Fruit fly (Drosophila melanogaster) whole organism, embryonic: ENCODE results near the gene Actn3.

Experiments
- Antp ChIP-seq: fragments of 200-800 bp; sonication (Bioruptor generic); optimal IDR thresholded peaks from 3 replicates; lab custom pipeline; 2016; ENCODE audit warnings: missing biosample characterization, missing genetic modification characterization
- Atf6 ChIP-seq: fragments of 200-800 bp; sonication (Bioruptor generic); IDR thresholded peaks from 2 replicates; pipeline ENCODE4 v1.3.6; 2022; ENCODE audit warnings: missing biosample characterization, missing genetic modification characterization
- Blimp-1 ChIP-seq: fragments of 200-800 bp; sonication (Bioruptor generic); optimal IDR thresholded peaks from 3 replicates; lab custom pipeline; 2018; ENCODE audit warnings: missing biosample characterization, missing genetic modification characterization, mild to moderate bottlenecking, moderate library complexity, missing genetic modification reagents
- BtbVII ChIP-seq: fragments of 200-800 bp; sonication (Bioruptor generic); optimal IDR thresholded peaks from 3 replicates; lab custom pipeline; 2017; ENCODE audit warnings: missing biosample characterization, mild to moderate bottlenecking, missing genetic modification characterization
- CG10274 ChIP-seq: fragments of 200-800 bp; sonication (Bioruptor generic); optimal IDR thresholded peaks from 3 replicates; lab custom pipeline; 2017; ENCODE audit warnings: missing biosample characterization, mild to moderate bottlenecking, missing genetic modification characterization
- CG1233 ChIP-seq: fragments of 200-800 bp; sonication (Bioruptor generic); optimal IDR thresholded peaks from 4 replicates; lab custom pipeline; 2018; ENCODE audit warnings: missing biosample characterization, mild to moderate bottlenecking, missing genetic modification characterization
- CG16863 ChIP-seq: fragments of 200-800 bp; sonication (Bioruptor generic); optimal IDR thresholded peaks from 3 replicates; lab custom pipeline; 2016; ENCODE audit warnings: missing biosample characterization, missing genetic modification characterization
- CG17186 ChIP-seq: fragments of 200-800 bp; sonication (Bioruptor generic); optimal IDR thresholded peaks from 3 replicates; lab custom pipeline; 2017; ENCODE audit warnings: missing biosample characterization, missing genetic modification reagents, missing genetic modification characterization
- CG17361 ChIP-seq: fragments of 200-800 bp; sonication (Bioruptor generic); IDR thresholded peaks from 3 replicates; pipeline ENCODE4 v1.3.6; 2022; ENCODE audit warnings: missing biosample characterization, missing genetic modification characterization
- CG1792 ChIP-seq: fragments of 200-800 bp; sonication (Bioruptor generic); optimal IDR thresholded peaks from 2 replicates; lab custom pipeline; 2016; ENCODE audit warnings: missing biosample characterization, missing genetic modification characterization
- CG18619 ChIP-seq: fragments of 200-800 bp; sonication (Bioruptor generic); optimal IDR thresholded peaks from 3 replicates; lab custom pipeline; 2017; ENCODE audit warnings: missing biosample characterization, mild to moderate bottlenecking, missing genetic modification characterization
- CG2712 ChIP-seq: fragments of 200-800 bp; optimal IDR thresholded peaks from 3 replicates; lab custom pipeline; 2019; ENCODE audit warnings: missing biosample characterization, mild to moderate bottlenecking, missing genetic modification characterization, moderate library complexity
- CG2875 ChIP-seq: fragments of 200-800 bp; sonication (Bioruptor generic); optimal IDR thresholded peaks from 2 replicates; lab custom pipeline; 2017; ENCODE audit warnings: missing biosample characterization, mild to moderate bottlenecking, missing genetic modification characterization, missing genetic modification reagents
- CG3281 ChIP-seq: fragments of 200-800 bp; sonication (Bioruptor generic); optimal IDR thresholded peaks from 3 replicates; lab custom pipeline; 2017; ENCODE audit warnings: missing biosample characterization, mild to moderate bottlenecking, missing genetic modification characterization
- CG3847 ChIP-seq: fragments of 200-800 bp; sonication (Bioruptor generic); IDR thresholded peaks from 2 replicates; pipeline ENCODE4 v1.3.6; 2022; ENCODE audit warnings: missing biosample characterization, missing genetic modification characterization
- CG3995 ChIP-seq: fragments of 200-800 bp; sonication (Bioruptor generic); optimal IDR thresholded peaks from 3 replicates; lab custom pipeline; 2016; ENCODE audit warnings: missing biosample characterization, missing genetic modification characterization
- CG4360 ChIP-seq: fragments of 200-800 bp; sonication (Bioruptor generic); IDR thresholded peaks from 2 replicates; pipeline ENCODE4 v1.3.6; 2022; ENCODE audit warnings: missing biosample characterization, missing genetic modification characterization
- CG43689 ChIP-seq: fragments of 200-800 bp; sonication (Bioruptor generic); IDR thresholded peaks from 2 replicates; pipeline ENCODE4 v1.3.6; 2022; ENCODE audit warnings: missing biosample characterization, missing genetic modification characterization
- CG5180 ChIP-seq: fragments of 200-800 bp; sonication (Bioruptor generic); optimal IDR thresholded peaks from 3 replicates; lab custom pipeline; 2017; ENCODE audit warnings: missing biosample characterization, missing genetic modification characterization, mild to moderate bottlenecking, moderate library complexity, missing genetic modification reagents
- CG5245 ChIP-seq: fragments of 200-800 bp; sonication (Bioruptor generic); optimal IDR thresholded peaks from 3 replicates; lab custom pipeline; 2016; ENCODE audit warnings: missing biosample characterization, missing genetic modification characterization
- CG6654 ChIP-seq: fragments of 200-800 bp; sonication (Bioruptor generic); optimal IDR thresholded peaks from 2 replicates; lab custom pipeline; 2017; ENCODE audit warnings: missing biosample characterization, mild to moderate bottlenecking, missing genetic modification characterization
- CG6791 ChIP-seq: fragments of 200-800 bp; sonication (Bioruptor generic); IDR thresholded peaks from 3 replicates; pipeline ENCODE4 v1.3.6; 2022; ENCODE audit warnings: missing biosample characterization, missing genetic modification characterization; ENCODE audit not compliant: partially characterized antibody
- CG7372 ChIP-seq: fragments of 200-800 bp; sonication (Bioruptor generic); IDR thresholded peaks from 2 replicates; pipeline ENCODE4 v1.3.6; 2022; ENCODE audit warnings: missing biosample characterization, missing genetic modification characterization
- CG7839 ChIP-seq: fragments of 200-800 bp; sonication (Bioruptor generic); optimal IDR thresholded peaks from 3 replicates; lab custom pipeline; 2018; ENCODE audit warnings: missing biosample characterization, mild to moderate bottlenecking, missing genetic modification characterization, moderate library complexity
- CG8765 ChIP-seq: fragments of 200-800 bp; sonication (Bioruptor generic); IDR thresholded peaks from 2 replicates; pipeline ENCODE4 v1.3.6; 2022; ENCODE audit warnings: missing biosample characterization, missing genetic modification characterization
- CG8924 ChIP-seq: fragments of 200-800 bp; optimal IDR thresholded peaks from 3 replicates; lab custom pipeline; 2019; ENCODE audit warnings: missing biosample characterization, mild to moderate bottlenecking, missing genetic modification characterization, moderate library complexity
- CHES-1-like ChIP-seq: fragments of 200-800 bp; sonication (Bioruptor generic); optimal IDR thresholded peaks from 2 replicates; lab custom pipeline; 2016; ENCODE audit warnings: missing biosample characterization, missing genetic modification characterization
- Camta ChIP-seq: fragments of 200-800 bp; sonication (Bioruptor generic); optimal IDR thresholded peaks from 2 replicates; lab custom pipeline; 2016; ENCODE audit warnings: missing biosample characterization, missing genetic modification characterization
- Chrac-16 ChIP-seq: fragments of 200-800 bp; sonication (Bioruptor generic); optimal IDR thresholded peaks from 3 replicates; lab custom pipeline; 2016; ENCODE audit warnings: missing biosample characterization, missing genetic modification characterization
- Dll ChIP-seq: fragments of 200-800 bp; sonication (Bioruptor generic); IDR thresholded peaks from 4 replicates; pipeline ENCODE4 v1.3.6; 2022; ENCODE audit warnings: missing biosample characterization, missing genetic modification characterization; ENCODE audit not compliant: partially characterized antibody
- GATAe ChIP-seq: fragments of 200-800 bp; sonication (Bioruptor generic); conservative IDR thresholded peaks from 2 replicates; pipeline ENCODE4 v1.3.6; 2022; ENCODE audit warnings: missing biosample characterization, missing genetic modification characterization
- HHEX ChIP-seq: fragments of 200-800 bp; sonication (Bioruptor generic); optimal IDR thresholded peaks from 3 replicates; lab custom pipeline; 2017; ENCODE audit warnings: missing biosample characterization, mild to moderate bottlenecking, missing genetic modification characterization, missing genetic modification reagents
- Hr51 ChIP-seq, 2 experiments: fragments of 200-800 bp; sonication (Bioruptor generic); optimal IDR thresholded peaks; 2 replicates in 1 of 2; 3 replicates in 1 of 2; lab custom pipeline; 2016 to 2018; ENCODE audit warnings: missing biosample characterization in 2 of 2, missing genetic modification characterization in 2 of 2, mild to moderate bottlenecking in 1 of 2, moderate library complexity in 1 of 2
- Lpt ChIP-seq: fragments of >200 bp; optimal IDR thresholded peaks from 2 replicates; lab custom pipeline; 2018; ENCODE audit warnings: missing biosample characterization, missing genetic modification characterization
- Max ChIP-seq: fragments of 200-800 bp; sonication (Bioruptor generic); optimal IDR thresholded peaks from 2 replicates; lab custom pipeline; 2016; ENCODE audit warnings: missing biosample characterization, mild to moderate bottlenecking, missing genetic modification characterization
- Nf-YA ChIP-seq: fragments of 200-800 bp; sonication (Bioruptor generic); IDR thresholded peaks from 2 replicates; pipeline ENCODE4 v1.3.6; 2022; ENCODE audit warnings: missing biosample characterization, missing genetic modification characterization
- Rx ChIP-seq: fragments of 200-800 bp; sonication (Bioruptor generic); IDR thresholded peaks from 2 replicates; pipeline ENCODE4 v1.3.6; 2022; ENCODE audit warnings: missing biosample characterization, missing genetic modification characterization
- Sin3A ChIP-seq: fragments of >200 bp; optimal IDR thresholded peaks from 2 replicates; lab custom pipeline; 2018
- Taf1 ChIP-seq: fragments of 200-800 bp; sonication (Bioruptor generic); IDR thresholded peaks from 2 replicates; pipeline ENCODE4 v1.3.6; 2022; ENCODE audit warnings: missing biosample characterization, missing genetic modification characterization
- dmrt99B ChIP-seq: fragments of 200-800 bp; sonication (Bioruptor generic); optimal IDR thresholded peaks from 2 replicates; lab custom pipeline; 2018; ENCODE audit warnings: missing biosample characterization, mild to moderate bottlenecking, missing genetic modification characterization, moderate library complexity
- emc ChIP-seq: fragments of 200-800 bp; sonication (Bioruptor generic); optimal IDR thresholded peaks from 2 replicates; lab custom pipeline; 2016; ENCODE audit warnings: missing biosample characterization, missing genetic modification characterization
- ewg ChIP-seq: fragments of 200-800 bp; sonication (Bioruptor generic); optimal IDR thresholded peaks from 3 replicates; lab custom pipeline; 2017; ENCODE audit warnings: mild to moderate bottlenecking, missing biosample characterization, missing genetic modification reagents, missing genetic modification characterization
- gce ChIP-seq: fragments of 200-800 bp; sonication (Bioruptor generic); IDR thresholded peaks from 3 replicates; pipeline ENCODE4 v1.3.6; 2022; ENCODE audit warnings: missing biosample characterization, missing genetic modification characterization
- hbn ChIP-seq: fragments of 200-800 bp; sonication (Bioruptor generic); IDR thresholded peaks from 2 replicates; pipeline ENCODE4 v1.3.6; 2022; ENCODE audit warnings: missing biosample characterization, missing genetic modification characterization; ENCODE audit not compliant: partially characterized antibody
- ind ChIP-seq: fragments of 200-800 bp; sonication (Bioruptor generic); optimal IDR thresholded peaks from 3 replicates; lab custom pipeline; 2016; ENCODE audit warnings: missing biosample characterization, missing genetic modification characterization
- pho ChIP-seq: fragments of 200-800 bp; sonication (Bioruptor generic); optimal IDR thresholded peaks from 2 replicates; lab custom pipeline; 2016; ENCODE audit warnings: missing biosample characterization, missing genetic modification characterization
- pum ChIP-seq: fragments of 200-800 bp; sonication (Bioruptor generic); optimal IDR thresholded peaks from 2 replicates; lab custom pipeline; 2016; ENCODE audit warnings: missing biosample characterization, missing genetic modification characterization
- pzg ChIP-seq: fragments of 200-800 bp; sonication (Bioruptor generic); optimal IDR thresholded peaks from 3 replicates; lab custom pipeline; 2018; ENCODE audit warnings: missing biosample characterization, mild to moderate bottlenecking, missing genetic modification characterization, moderate library complexity
- tap ChIP-seq: fragments of 200-800 bp; optimal IDR thresholded peaks from 3 replicates; lab custom pipeline; 2019; ENCODE audit warnings: missing biosample characterization, mild to moderate bottlenecking, missing genetic modification characterization, moderate library complexity
- tgo ChIP-seq: fragments of 200-800 bp; sonication (Bioruptor generic); IDR thresholded peaks from 3 replicates; pipeline ENCODE4 v1.3.6; 2022; ENCODE audit warnings: missing biosample characterization, missing genetic modification characterization
- twi ChIP-seq: fragments of 200-800 bp; optimal IDR thresholded peaks from 2 replicates; lab custom pipeline; 2019; ENCODE audit warnings: missing biosample characterization, mild to moderate bottlenecking, missing genetic modification characterization, moderate library complexity
- unpg ChIP-seq: fragments of 200-800 bp; sonication (Bioruptor generic); optimal IDR thresholded peaks from 3 replicates; lab custom pipeline; 2018; ENCODE audit warnings: missing biosample characterization, mild to moderate bottlenecking, missing genetic modification characterization, moderate library complexity

Gene Actn3

dm6 chr3R:16948667-16949066 lies 28.9 kb downstream of the Actn3 start (continued):
- TF ChIP-seq CG4360 (GFP tag; lab: Robert Waterston, UW) (0 out of 2 replicates have a peak, but pooled peaks have one; percentile 32), BtbVII (GFP tag; lab: Kevin White, UChicago) (no peak), Nf-YA (GFP tag; lab: Robert Waterston, UW) (peak; percentile 69), hbn (GFP tag; lab: Robert Waterston, UW) (no peak), pho (peak; percentile 41), CG8924 (tag; lab: Kevin White, UChicago) (no peak), CG16863 (GFP tag; lab: Kevin White, UChicago) (peak; percentile 25), tgo (GFP tag; lab: Robert Waterston, UW) (peak; percentile 31; the same call in 1 of the 3 replicates), CG6654 (GFP tag; lab: Kevin White, UChicago) (no peak), Chrac-16 (GFP tag; lab: Kevin White, UChicago) (peak; percentile 10), CG18619 (GFP tag; lab: Kevin White, UChicago) (no peak), Max (no peak), CG17361 (GFP tag; lab: Robert Waterston, UW) (no peak), gce (GFP tag; lab: Robert Waterston, UW) (no peak), CG10274 (no peak), CG3847 (GFP tag; lab: Robert Waterston, UW) (no peak), CG8765 (GFP tag; lab: Robert Waterston, UW) (no peak), Blimp-1 (GFP tag; lab: Kevin White, UChicago) (no peak), CG2712 (tag; lab: Kevin White, UChicago) (no peak), Camta (GFP tag; lab: Kevin White, UChicago) (no peak), emc (GFP tag; lab: Kevin White, UChicago) (no peak), Dll (no peak), CG7839 (tag; lab: Kevin White, UChicago) (no peak), Lpt (no peak), CG7372 (peak; percentile 34; the same call in 1 of the 2 replicates), Taf1 (GFP tag; lab: Robert Waterston, UW) (no peak), CG5245 (GFP tag; lab: Kevin White, UChicago) (no peak), CHES-1-like (GFP tag; lab: Kevin White, UChicago) (no peak), tap (tag; lab: Kevin White, UChicago) (no peak), CG17186 (GFP tag; lab: Kevin White, UChicago) (no peak), CG3995 (GFP tag; lab: Kevin White, UChicago) (no peak), Hr51 (GFP tag; optimal IDR thresholded peaks at IDR 0.05; lab: Kevin White, UChicago) (no peak), CG43689 (GFP tag; lab: Robert Waterston, UW) (no peak), twi (tag; lab: Kevin White, UChicago) (peak; percentile 77), CG1792 (GFP tag; lab: Kevin White, UChicago) (no peak), Sin3A (no peak), CG5180 (GFP tag; lab: Kevin White, UChicago) (no peak), unpg (GFP tag; lab: Kevin White, UChicago) (no peak), CG2875 (no peak), pzg (no peak), pum (GFP tag; lab: Kevin White, UChicago) (peak; percentile 25), GATAe (GFP tag; lab: Robert Waterston, UW) (no peak), HHEX (no peak), CG3281 (no peak), dmrt99B (no peak), ewg (GFP tag; lab: Kevin White, UChicago) (peak; percentile 63), ind (no peak), CG6791 (GFP tag; lab: Robert Waterston, UW) (peak; percentile 62; the same call in 1 of the 3 replicates), Rx (GFP tag; lab: Robert Waterston, UW) (0 out of 2 replicates have a peak, but pooled peaks have one; percentile 6), Antp (peak; percentile 2), CG1233 (no peak), Atf6 (GFP tag; lab: Robert Waterston, UW) (no peak)
